Worm (Caenorhabditis elegans) whole organism, young adult: ENCODE results near the gene chdh-1.

Source experiments
- B0336.3 ChIP-seq: fragments of 200-800 bp; sonication (Bioruptor generic); IDR thresholded peaks from 2 replicates; pipeline ENCODE4 v1.3.6; 2022; ENCODE audit warnings: missing genetic modification characterization, missing compliant biosample characterization
- D2030.7 ChIP-seq: fragments of 200-800 bp; sonication (Bioruptor generic); IDR thresholded peaks from 2 replicates; pipeline ENCODE4 v1.3.6; 2022; ENCODE audit warnings: missing genetic modification reagents, missing genetic modification characterization, missing compliant biosample characterization
- F10E7.11 ChIP-seq: sonication (generic microtip); optimal IDR thresholded peaks from 2 replicates; lab custom pipeline; 2017; ENCODE audit warnings: mild to moderate bottlenecking, missing genetic modification characterization, moderate library complexity, missing compliant biosample characterization
- F22D6.2 ChIP-seq: sonication (generic microtip); optimal IDR thresholded peaks from 2 replicates; lab custom pipeline; 2016; ENCODE audit warnings: mild to moderate bottlenecking, missing genetic modification characterization, missing compliant biosample characterization
- F23B12.7 ChIP-seq: sonication (generic microtip); optimal IDR thresholded peaks from 2 replicates; lab custom pipeline; 2017; ENCODE audit warnings: missing genetic modification characterization, mild to moderate bottlenecking, missing compliant biosample characterization, antibody characterized with exemption, moderate library complexity; ENCODE audit not compliant: insufficient read depth
- F33H1.4 ChIP-seq: fragments of 200-800 bp; sonication (Bioruptor generic); IDR thresholded peaks from 2 replicates; pipeline ENCODE4 v1.3.6; 2022; ENCODE audit warnings: missing genetic modification reagents, missing genetic modification characterization, missing compliant biosample characterization
- F39B2.1 ChIP-seq: fragments of 200-800 bp; sonication (Bioruptor generic); IDR thresholded peaks from 2 replicates; pipeline ENCODE4 v1.3.6; 2022; ENCODE audit warnings: missing genetic modification reagents, missing genetic modification characterization, missing compliant biosample characterization
- F52B5.7 ChIP-seq: sonication (generic microtip); optimal IDR thresholded peaks from 2 replicates; lab custom pipeline; 2016; ENCODE audit warnings: mild to moderate bottlenecking, missing genetic modification characterization, missing compliant biosample characterization
- Y67H2A.10 ChIP-seq: fragments of 200-800 bp; sonication (Bioruptor generic); conservative IDR thresholded peaks from 2 replicates; pipeline ENCODE4 v1.3.6; 2022; ENCODE audit warnings: missing genetic modification reagents, missing genetic modification characterization, missing compliant biosample characterization
- attf-5 ChIP-seq: fragments of 200-800 bp; sonication (Bioruptor generic); optimal IDR thresholded peaks from 2 replicates; lab custom pipeline; 2018; ENCODE audit warnings: mild to moderate bottlenecking, missing genetic modification characterization, missing compliant biosample characterization
- cebp-1 ChIP-seq, 2 experiments: fragments of 200-800 bp in 1 of 2; sonication (Bioruptor generic) in 1 of 2; sonication (generic microtip) in 1 of 2; IDR thresholded peaks in 1 of 2; optimal IDR thresholded peaks in 1 of 2; 2 replicates each; pipeline versions ENCODE4 v1.3.6 to Lab custom; 2017 to 2022; ENCODE audit warnings: missing compliant biosample characterization in 2 of 2, missing genetic modification characterization in 2 of 2, mild to moderate bottlenecking in 1 of 2, missing genetic modification reagents in 1 of 2, moderate library complexity in 1 of 2
- cebp-2 ChIP-seq: fragments of 200-800 bp; sonication (Bioruptor generic); IDR thresholded peaks from 2 replicates; pipeline ENCODE4 v1.3.6; 2022; ENCODE audit warnings: missing genetic modification characterization, missing compliant biosample characterization
- dpff-1 ChIP-seq: sonication (generic microtip); optimal IDR thresholded peaks from 2 replicates; lab custom pipeline; 2017; ENCODE audit warnings: mild to moderate bottlenecking, missing genetic modification characterization, missing compliant biosample characterization
- egl-44 ChIP-seq: fragments of 200-800 bp; sonication (Bioruptor generic); IDR thresholded peaks from 2 replicates; pipeline ENCODE4 v1.3.6; 2022; ENCODE audit warnings: missing genetic modification reagents, missing genetic modification characterization, missing compliant biosample characterization
- ets-4 ChIP-seq: fragments of 200-800 bp; sonication (Bioruptor generic); optimal IDR thresholded peaks from 2 replicates; lab custom pipeline; 2018; ENCODE audit warnings: mild to moderate bottlenecking, missing genetic modification characterization, missing compliant biosample characterization
- fkh-3 ChIP-seq: sonication (generic microtip); optimal IDR thresholded peaks from 2 replicates; lab custom pipeline; 2016; ENCODE audit warnings: mild to moderate bottlenecking, missing genetic modification characterization, missing compliant biosample characterization
- him-1 ChIP-seq: sonication (generic microtip); optimal IDR thresholded peaks from 2 replicates; lab custom pipeline; 2016; ENCODE audit warnings: missing genotype, missing genetic modification reagents, missing genetic modification characterization, missing compliant biosample characterization
- hlh-12 ChIP-seq: sonication (generic microtip); optimal IDR thresholded peaks from 2 replicates; lab custom pipeline; 2016; ENCODE audit warnings: missing genetic modification characterization, missing compliant biosample characterization
- hlh-26 ChIP-seq: fragments of 200-800 bp; sonication (Bioruptor generic); conservative IDR thresholded peaks from 2 replicates; pipeline ENCODE4 v1.3.6; 2022; ENCODE audit warnings: missing genetic modification reagents, missing genetic modification characterization, missing compliant biosample characterization
- hmg-20 ChIP-seq: fragments of 200-800 bp; sonication (Bioruptor generic); IDR thresholded peaks from 2 replicates; pipeline ENCODE4 v1.3.6; 2022; ENCODE audit warnings: missing genetic modification reagents, missing genetic modification characterization, missing compliant biosample characterization
- lin-40 ChIP-seq: sonication (generic microtip); optimal IDR thresholded peaks from 2 replicates; lab custom pipeline; 2016; ENCODE audit warnings: missing genetic modification characterization, mild to moderate bottlenecking, missing compliant biosample characterization, missing genotype, missing genetic modification reagents
- lsl-1 ChIP-seq: fragments of 200-800 bp; sonication (Bioruptor generic); optimal IDR thresholded peaks from 2 replicates; lab custom pipeline; 2018; ENCODE audit warnings: mild to moderate bottlenecking, missing genetic modification characterization, moderate library complexity, missing compliant biosample characterization
- lsy-27 ChIP-seq: sonication (generic microtip); optimal IDR thresholded peaks from 2 replicates; lab custom pipeline; 2017; ENCODE audit warnings: missing genetic modification characterization, mild to moderate bottlenecking, missing compliant biosample characterization, antibody characterized with exemption, missing genotype, borderline replicate concordance; ENCODE audit not compliant: insufficient read depth
- madf-10 ChIP-seq: sonication (generic microtip); optimal IDR thresholded peaks from 2 replicates; lab custom pipeline; 2016; ENCODE audit warnings: mild to moderate bottlenecking, missing genetic modification characterization, missing compliant biosample characterization
- mcd-1 ChIP-seq: fragments of 200-800 bp; sonication (Bioruptor generic); IDR thresholded peaks from 2 replicates; pipeline ENCODE4 v1.3.6; 2022; ENCODE audit warnings: missing genetic modification reagents, missing genetic modification characterization, missing compliant biosample characterization
- mel-28 ChIP-seq: sonication (generic microtip); optimal IDR thresholded peaks from 2 replicates; lab custom pipeline; 2016; ENCODE audit warnings: borderline replicate concordance, mild to moderate bottlenecking, missing genetic modification characterization, missing compliant biosample characterization
- mxl-1 ChIP-seq: sonication (generic microtip); optimal IDR thresholded peaks from 2 replicates; lab custom pipeline; 2016; ENCODE audit warnings: missing genetic modification characterization, missing compliant biosample characterization
- nfya-1 ChIP-seq: sonication (generic microtip); optimal IDR thresholded peaks from 2 replicates; lab custom pipeline; 2017; ENCODE audit warnings: antibody characterized with exemption, missing compliant biosample characterization, missing genetic modification characterization, borderline replicate concordance; ENCODE audit not compliant: insufficient read depth
- nhr-120 ChIP-seq: fragments of 200-800 bp; sonication (Bioruptor generic); IDR thresholded peaks from 2 replicates; pipeline ENCODE4 v1.3.6; 2022; ENCODE audit warnings: missing genetic modification characterization, missing compliant biosample characterization
- nhr-179 ChIP-seq: sonication (generic microtip); optimal IDR thresholded peaks from 2 replicates; lab custom pipeline; 2016; ENCODE audit warnings: mild to moderate bottlenecking, missing genetic modification characterization, missing compliant biosample characterization
- nhr-27 ChIP-seq: fragments of 200-800 bp; sonication (Bioruptor generic); optimal IDR thresholded peaks from 2 replicates; lab custom pipeline; 2018; ENCODE audit warnings: mild to moderate bottlenecking, missing genetic modification characterization, moderate library complexity, missing compliant biosample characterization
- pha-4 ChIP-seq: fragments of 150-350 bp; sonication (generic microtip); optimal IDR thresholded peaks from 2 replicates; lab custom pipeline; 2014; ENCODE audit warnings: missing biosample characterization, missing genetic modification reagents, missing genetic modification characterization
- rec-8 ChIP-seq, 2 experiments: sonication (generic microtip); optimal IDR thresholded peaks; 2 replicates each; lab custom pipeline; 2016; ENCODE audit warnings: mild to moderate bottlenecking in 2 of 2, missing genetic modification characterization in 2 of 2, missing genetic modification reagents in 2 of 2, missing genotype in 2 of 2, missing biosample characterization in 1 of 2, missing compliant biosample characterization in 1 of 2, moderate library complexity in 1 of 2
- unc-130 ChIP-seq: sonication (generic microtip); optimal IDR thresholded peaks from 2 replicates; lab custom pipeline; 2016; ENCODE audit warnings: missing genetic modification reagents, missing genetic modification characterization, missing compliant biosample characterization
- unc-62 ChIP-seq: fragments of 150-350 bp; optimal IDR thresholded peaks from 2 replicates; lab custom pipeline; 2014; ENCODE audit warnings: missing biosample characterization, missing genetic modification reagents, missing genetic modification characterization

The chdh-1 gene

ce11 chrII:8670835-8671234 lies 27.9 kb downstream of the chdh-1 start (continued):
- TF ChIP-seq nfya-1 (tag; lab: Kevin White, UChicago) (no peak), hlh-26 (GFP tag; lab: Robert Waterston, UW) (no peak), lsy-27 (no peak), cebp-2 (no peak), egl-44 (GFP tag; lab: Robert Waterston, UW) (no peak), unc-130 (GFP tag; lab: Kevin White, UChicago) (no peak), madf-10 (no peak), F22D6.2 (tag; lab: Kevin White, UChicago) (no peak), fkh-3 (tag; lab: Kevin White, UChicago) (no peak), nhr-120 (no peak), lsl-1 (GFP tag; lab: Kevin White, UChicago) (peak; percentile 6), dpff-1 (tag; lab: Kevin White, UChicago) (no peak), F52B5.7 (no peak), D2030.7 (GFP tag; lab: Robert Waterston, UW) (no peak; the same call in 1 of the 2 replicates), hmg-20 (GFP tag; lab: Robert Waterston, UW) (no peak)

- TF ChIP-seq madf-10 (no peak), nhr-27 (no peak), him-1 (peak; percentile 91), B0336.3 (GFP tag; lab: Robert Waterston, UW) (peak; percentile 10; the same call in 1 of the 2 replicates)
Measured at ce11 chrII:8668871-8669270, 29.9 kb downstream of the chdh-1 start.

ce11 chrII:8664533-8664932 lies 34.2 kb downstream of the chdh-1 start, which contains the start of gene etc-1:
Gene etc-1, plus strand, starts transcription at chrII:8664833.
- TF ChIP-seq hlh-12 (tag; lab: Kevin White, UChicago) (no peak), ets-4 (no peak), nhr-179 (tag; lab: Kevin White, UChicago) (no peak), Y67H2A.10 (GFP tag; lab: Robert Waterston, UW) (no peak), lin-40 (tag; lab: Kevin White, UChicago) (no peak), mel-28 (tag; lab: Kevin White, UChicago) (no peak), F10E7.11 (tag; lab: Kevin White, UChicago) (no peak), mxl-1 (tag; lab: Kevin White, UChicago) (no peak), hlh-26 (GFP tag; lab: Robert Waterston, UW) (no peak), unc-62 (GFP tag; lab: Kevin White, UChicago) (no peak), rec-8 (tag; optimal IDR thresholded peaks at IDR 0.05; lab: Kevin White, UChicago) (no peak), F33H1.4 (GFP tag; lab: Robert Waterston, UW) (no peak), F52B5.7 (no peak), F39B2.1 (no peak)

ce11 chrII:8661539-8661938 lies 37.2 kb downstream of the chdh-1 start, which contains the start of the genes piga-1 and eif-2Bepsilon:
Gene piga-1, minus strand, starts transcription at chrII:8661712.
Gene eif-2Bepsilon, plus strand, starts transcription at chrII:8661869.
- TF ChIP-seq attf-5 (GFP tag; lab: Kevin White, UChicago) (peak; percentile 48), cebp-1 (GFP tag; IDR thresholded peaks at IDR 0.05; lab: Robert Waterston, UW) (peak; percentile 53; the same call in 1 of the 2 replicates), cebp-1 (tag; optimal IDR thresholded peaks at IDR 0.05; lab: Kevin White, UChicago) (peak; percentile 78), mcd-1 (GFP tag; lab: Robert Waterston, UW) (peak; percentile 63), F23B12.7 (tag; lab: Kevin White, UChicago) (peak; percentile 44), pha-4 (tag; lab: Kevin White, UChicago) (no peak)
